Worm (Caenorhabditis elegans) whole organism, dauer: Measurements from ENCODE around the gene ttr-45.

Experiments used
- unc-62 ChIP-seq: sonication (generic microtip); optimal IDR thresholded peaks from 2 replicates; lab custom pipeline; 2017; ENCODE audit warnings: missing biosample characterization, missing genetic modification reagents, missing genetic modification characterization

ttr-45 gene

DNA sequence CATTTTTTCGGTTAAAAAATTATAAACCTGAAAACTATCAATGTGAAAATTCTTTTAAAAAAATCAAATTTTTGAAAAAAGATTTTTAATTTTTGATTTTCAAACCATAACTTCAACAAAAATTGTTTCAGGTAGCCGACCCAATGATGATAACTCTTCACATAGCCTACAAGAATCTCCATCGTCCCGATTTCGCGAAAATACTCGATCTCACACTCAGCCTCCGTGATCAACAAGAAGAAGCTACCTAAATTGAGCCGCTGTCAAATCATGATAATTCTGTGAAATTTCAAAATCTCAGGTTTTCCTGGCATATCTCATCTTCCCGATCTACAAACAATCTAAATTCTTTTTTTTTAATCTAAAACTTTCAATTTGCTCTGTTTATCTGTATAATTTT is 3.8 kb upstream of the ttr-45 start:
- no peak for TF ChIP-seq unc-62 (GFP tag; lab: Kevin White, UChicago)

DNA sequence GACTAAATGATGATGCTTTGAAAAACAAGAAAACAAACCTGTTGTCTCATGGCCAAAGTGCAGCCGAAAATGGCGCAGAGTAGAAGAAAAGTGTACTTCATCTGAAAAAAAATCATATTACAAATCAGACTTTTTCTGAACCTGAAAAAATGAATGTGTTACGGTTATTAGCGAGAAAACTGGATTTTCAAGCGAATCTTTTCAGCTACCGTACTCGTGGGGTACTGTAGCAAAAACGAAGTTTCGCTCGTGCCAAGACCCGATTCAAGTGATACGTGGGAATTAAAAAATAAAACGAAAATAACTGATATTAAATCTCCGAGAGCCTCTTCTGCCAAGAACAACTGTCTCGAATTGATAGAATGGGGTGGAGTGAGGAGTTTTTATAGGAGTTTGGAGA is 1.8 kb upstream of the ttr-45 start, which contains the start of gene ttr-51:
ttr-51 (minus strand) TSS at position 101 of the 400 bp plus-strand sequence.
- TF ChIP-seq unc-62 (GFP tag; lab: Kevin White, UChicago) = no peak

DNA sequence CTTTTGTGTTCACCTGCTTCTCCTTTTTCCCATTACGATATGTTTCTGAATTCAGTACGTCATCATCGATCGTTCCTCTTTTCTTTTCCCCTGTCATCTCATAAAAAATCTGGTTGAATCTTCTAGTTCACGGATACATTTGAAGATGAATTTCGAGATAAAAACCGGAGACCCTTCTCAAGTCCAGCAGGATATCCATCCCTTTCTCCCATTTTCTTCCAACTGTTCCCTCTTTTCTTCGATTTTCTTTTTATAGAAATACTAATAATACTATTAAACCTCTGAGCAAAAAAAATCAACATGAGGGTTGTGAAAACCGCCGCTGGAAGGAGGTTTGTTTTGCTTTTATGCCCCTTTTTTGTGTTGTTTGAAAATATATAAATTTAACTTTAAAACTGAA is 1.9 kb downstream of the ttr-45 start, which contains the start of gene bus-12:
bus-12 (plus strand) TSS at position 301 of the 400 bp plus-strand sequence.
- no peak for TF ChIP-seq unc-62 (GFP tag; lab: Kevin White, UChicago)

DNA sequence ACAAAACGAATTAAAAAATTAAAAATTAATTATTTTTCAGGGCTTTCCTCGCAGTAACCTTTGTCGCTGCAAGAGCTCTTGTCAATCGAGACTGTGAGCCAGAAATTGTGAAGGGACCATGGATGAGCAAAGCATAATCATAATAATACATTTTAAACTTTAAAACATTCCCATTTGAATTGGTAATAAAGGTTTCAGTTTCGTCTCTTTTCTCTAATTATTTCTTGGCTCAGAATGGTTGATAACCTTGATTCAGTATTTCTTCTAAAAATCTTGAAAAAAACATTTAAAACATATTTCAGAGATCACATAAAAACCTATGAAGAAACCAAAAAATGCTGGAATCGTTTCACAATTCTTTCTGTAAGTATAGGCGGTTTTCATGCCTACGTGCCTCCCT is 4.8 kb downstream of the ttr-45 start, which contains the start of gene JC8.16:
JC8.16 (plus strand) TSS at position 301 of the 400 bp plus-strand sequence.
- TF ChIP-seq unc-62 (GFP tag; lab: Kevin White, UChicago) = no peak

DNA sequence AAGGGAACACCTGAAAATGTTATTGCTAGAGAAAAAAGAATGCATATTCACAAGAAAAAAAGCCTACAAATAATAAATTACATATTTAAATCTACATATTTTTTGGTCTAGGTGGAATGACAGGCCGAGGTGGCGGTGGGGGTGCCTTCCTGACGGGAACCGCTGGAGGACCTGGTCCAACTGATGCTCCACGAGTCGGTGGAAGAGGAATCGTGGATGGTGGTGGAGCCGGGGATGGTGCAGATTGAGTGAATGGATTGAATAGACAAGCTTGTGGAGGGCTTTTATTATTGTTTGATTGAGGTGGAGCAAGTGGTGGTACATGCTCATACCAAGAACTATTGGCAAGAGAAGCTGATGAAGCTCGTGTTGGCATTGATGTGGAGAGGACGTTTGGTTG is 7.8 kb downstream of the ttr-45 start:
- no peak for TF ChIP-seq unc-62 (GFP tag; lab: Kevin White, UChicago)

DNA sequence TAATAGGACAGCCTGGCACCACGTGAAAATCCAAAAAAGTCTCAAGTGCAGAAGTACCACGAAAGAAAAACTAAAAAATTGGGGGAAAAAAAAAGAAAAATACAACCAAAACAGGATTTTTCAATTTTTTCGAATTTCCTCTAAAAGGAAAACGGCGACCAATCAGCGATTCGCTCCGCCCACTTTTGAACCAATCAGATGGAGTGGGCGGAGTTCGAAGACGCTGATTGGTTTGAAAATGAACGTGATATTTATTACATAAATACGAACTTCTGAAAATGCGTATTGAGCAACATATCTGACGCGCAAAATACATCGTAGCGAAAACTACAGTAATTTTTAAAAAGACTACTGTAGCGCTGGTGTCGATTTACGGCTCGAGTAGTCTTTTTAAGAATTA is 14.4 kb downstream of the ttr-45 start:
- TF ChIP-seq unc-62 (GFP tag; lab: Kevin White, UChicago) = no peak

DNA sequence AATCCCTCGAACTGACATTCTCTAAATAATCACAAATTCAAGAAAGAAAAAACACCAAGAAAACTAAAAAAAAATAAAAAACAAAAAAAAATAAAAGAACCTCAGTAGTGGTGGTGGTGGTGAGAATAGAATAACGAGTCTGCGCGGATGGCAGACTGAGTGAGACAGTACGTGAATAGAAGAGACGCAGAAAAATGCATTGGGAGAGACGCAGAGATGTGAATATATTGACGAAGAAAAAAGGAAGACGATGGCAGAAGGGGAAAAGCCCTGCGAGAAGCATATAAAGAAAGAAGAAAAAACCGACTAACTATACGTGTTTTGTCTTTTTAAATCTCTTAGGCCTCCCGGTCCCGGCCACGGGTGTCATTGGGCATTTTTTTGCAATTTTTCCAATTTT is 18.5 kb downstream of the ttr-45 start, which contains the start of gene unc-26:
unc-26 (minus strand) TSS at position 23 of the 400 bp plus-strand sequence.
- TF ChIP-seq unc-62 (GFP tag; lab: Kevin White, UChicago) = no peak

DNA sequence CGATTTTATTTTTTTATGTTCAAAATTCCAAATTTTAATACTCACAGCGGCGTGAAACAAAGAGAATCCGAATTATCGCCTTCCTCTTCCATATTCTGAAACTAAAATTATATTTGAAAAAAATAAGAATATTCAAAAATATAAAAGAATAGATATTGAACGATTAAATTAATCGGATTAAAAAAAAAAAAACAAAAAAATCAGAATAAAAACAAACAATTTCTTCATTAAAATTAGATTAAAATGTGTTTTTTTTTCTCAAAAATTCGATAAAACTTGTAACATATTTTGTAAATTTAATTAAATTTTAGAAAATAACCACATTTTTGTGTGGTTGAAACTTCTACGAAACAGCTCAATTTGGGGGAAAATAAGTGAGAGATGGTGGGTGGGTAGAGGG is 28.8 kb downstream of the ttr-45 start, which contains the start of gene cpsf-3:
cpsf-3 (minus strand) TSS at position 101 of the 400 bp plus-strand sequence.
- TF ChIP-seq unc-62 (GFP tag; lab: Kevin White, UChicago) = no peak

DNA sequence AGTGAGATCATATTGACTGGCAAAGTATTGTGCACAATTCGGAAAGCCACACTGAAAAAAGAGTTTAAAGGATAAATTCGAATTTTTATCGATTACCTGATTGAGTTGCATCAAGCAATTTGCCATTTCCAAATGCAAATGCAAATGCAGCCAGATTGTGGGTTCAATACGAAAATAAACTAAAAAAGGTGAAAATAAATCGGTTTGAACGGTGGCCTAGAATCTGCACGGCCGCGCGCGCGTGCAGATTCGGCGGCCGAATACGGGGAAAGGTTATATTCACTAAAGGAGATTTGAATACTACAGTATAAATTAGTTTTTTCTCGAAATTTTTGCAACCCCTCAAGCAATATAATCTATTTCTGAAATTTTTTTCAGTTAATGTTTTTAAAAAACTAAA is 35.3 kb downstream of the ttr-45 start, which contains the start of gene Y67H2A.10:
Y67H2A.10 (minus strand) TSS at position 184 of the 400 bp plus-strand sequence.
- TF ChIP-seq unc-62 (GFP tag; lab: Kevin White, UChicago) = no peak

DNA sequence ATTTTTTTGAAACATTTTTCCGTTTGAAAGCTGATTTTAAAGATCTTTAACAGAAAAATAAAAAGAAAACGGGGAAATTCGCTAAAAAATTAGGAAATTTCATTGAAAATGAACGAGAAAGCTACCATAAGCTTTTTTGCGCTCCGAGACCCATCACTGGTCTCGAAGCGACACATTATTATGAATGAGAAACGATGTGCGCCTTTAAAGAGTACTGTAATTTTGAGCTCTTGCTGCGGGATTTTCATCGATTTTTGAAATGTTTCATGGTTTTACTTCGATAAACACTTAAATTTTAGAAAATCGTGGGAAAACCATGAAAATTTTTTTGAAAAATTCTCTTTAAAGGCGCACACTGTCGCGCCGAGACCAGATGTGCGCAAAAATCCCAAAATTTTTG is 36.2 kb downstream of the ttr-45 start:
- no peak for TF ChIP-seq unc-62 (GFP tag; lab: Kevin White, UChicago)

DNA sequence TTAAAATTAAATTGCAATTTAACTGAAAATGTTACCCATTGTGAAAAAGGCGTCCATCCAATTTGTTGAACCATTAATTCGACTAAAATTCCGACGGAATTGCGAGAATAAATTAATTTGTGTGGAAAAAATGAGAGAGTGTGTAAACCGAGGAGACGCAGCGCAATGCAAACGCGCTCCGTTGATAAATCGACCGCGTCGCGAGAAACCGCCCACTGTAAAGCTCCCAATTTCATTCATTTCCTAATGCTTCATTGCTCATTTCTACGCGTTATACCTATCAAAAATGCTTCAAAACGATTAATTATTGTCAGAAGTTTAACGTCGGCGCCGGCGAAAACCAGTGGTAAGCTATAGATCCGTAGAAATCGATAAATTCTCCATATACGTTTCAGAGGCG is 43.7 kb downstream of the ttr-45 start, which contains the start of the genes Y67H2A.2 and micu-1:
Y67H2A.2 (minus strand) TSS at position 74 of the 400 bp plus-strand sequence.
micu-1 (plus strand) TSS at position 181 of the 400 bp plus-strand sequence.
- TF ChIP-seq unc-62 (GFP tag; lab: Kevin White, UChicago) = no peak

DNA sequence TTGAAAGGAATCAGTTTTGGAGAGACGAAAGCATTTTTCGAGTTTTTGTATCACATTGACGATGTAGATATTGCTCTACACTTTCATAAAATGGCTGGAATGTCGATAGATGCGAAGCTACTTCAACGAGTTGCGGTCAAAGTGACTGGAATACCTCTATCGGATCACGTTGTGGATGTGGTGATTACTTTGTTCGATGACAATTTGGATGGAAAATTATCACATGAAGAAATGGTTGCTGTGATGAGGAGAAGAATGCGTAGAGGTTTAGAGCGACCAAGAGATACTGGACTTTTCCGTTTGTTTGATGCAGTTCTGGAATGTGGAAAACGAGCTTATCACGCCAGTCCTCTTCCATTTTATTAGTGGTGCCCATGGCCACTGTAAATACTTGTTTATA is 45.6 kb downstream of the ttr-45 start:
- no peak for TF ChIP-seq unc-62 (GFP tag; lab: Kevin White, UChicago)

DNA sequence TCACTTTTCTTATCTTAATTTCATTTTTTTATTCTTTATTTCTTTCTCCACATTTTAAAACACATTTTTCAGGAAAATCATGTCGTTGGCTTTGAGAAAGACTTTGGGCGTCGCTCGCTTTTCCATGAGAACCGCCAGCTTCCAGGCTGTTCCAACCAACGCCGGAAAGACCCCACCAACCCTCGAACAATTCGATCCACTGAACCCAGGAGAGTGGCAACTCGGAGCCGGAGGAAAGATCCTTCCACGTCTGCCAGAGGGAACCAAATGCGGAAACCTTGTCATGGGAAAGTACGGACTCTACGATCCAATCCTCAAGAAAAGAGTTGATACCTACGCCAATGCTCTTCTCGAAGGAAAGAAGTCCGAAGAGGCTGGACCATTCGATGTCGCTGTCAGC is 46.1 kb downstream of the ttr-45 start, which contains the start of gene kdp-1:
kdp-1 (plus strand) TSS at position 80 of the 400 bp plus-strand sequence.
- TF ChIP-seq unc-62 (GFP tag; lab: Kevin White, UChicago) = no peak

DNA sequence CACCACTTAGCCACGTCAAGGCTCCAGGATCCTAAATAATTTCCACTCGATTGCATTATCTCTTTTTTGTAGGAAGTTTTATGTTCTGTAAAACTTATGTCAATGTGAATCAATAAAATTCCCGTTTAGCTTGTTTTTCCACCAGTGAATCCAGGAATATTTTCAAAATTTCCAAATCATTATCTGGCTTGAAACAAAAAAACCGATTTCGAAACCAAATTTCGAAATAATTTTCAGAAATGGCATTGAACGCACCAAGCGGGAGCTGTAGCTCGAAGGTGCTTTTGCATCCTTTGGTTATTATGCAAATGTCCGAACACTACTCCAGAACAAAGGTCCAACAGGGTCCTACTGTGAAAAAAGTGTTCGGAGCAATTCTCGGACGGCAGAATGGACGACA is 46.6 kb downstream of the ttr-45 start, which contains the start of gene csn-6:
csn-6 (plus strand) TSS at position 234 of the 400 bp plus-strand sequence.
- TF ChIP-seq unc-62 (GFP tag; lab: Kevin White, UChicago) = no peak

DNA sequence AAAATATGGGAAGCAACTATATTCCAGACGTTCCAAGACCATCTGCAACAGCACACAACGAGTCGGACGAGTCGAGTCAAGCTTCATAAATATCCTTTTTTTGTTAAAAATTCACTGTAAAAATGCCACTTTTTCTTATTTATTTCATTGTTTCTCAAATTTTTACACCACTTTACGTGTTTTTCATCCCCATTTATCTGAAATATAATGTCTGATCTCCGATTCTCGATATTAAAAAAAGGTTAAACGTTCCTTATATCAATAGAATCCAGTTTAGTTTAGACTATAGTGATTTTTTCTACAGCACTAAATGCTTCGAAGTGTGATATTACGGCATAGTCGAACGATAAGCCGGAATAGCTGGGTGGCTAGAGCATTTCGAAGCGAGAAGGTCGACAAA is 49.4 kb downstream of the ttr-45 start, which contains the start of gene Y67H2A.7:
Y67H2A.7 (plus strand) TSS at position 301 of the 400 bp plus-strand sequence.
- no peak for TF ChIP-seq unc-62 (GFP tag; lab: Kevin White, UChicago)

DNA sequence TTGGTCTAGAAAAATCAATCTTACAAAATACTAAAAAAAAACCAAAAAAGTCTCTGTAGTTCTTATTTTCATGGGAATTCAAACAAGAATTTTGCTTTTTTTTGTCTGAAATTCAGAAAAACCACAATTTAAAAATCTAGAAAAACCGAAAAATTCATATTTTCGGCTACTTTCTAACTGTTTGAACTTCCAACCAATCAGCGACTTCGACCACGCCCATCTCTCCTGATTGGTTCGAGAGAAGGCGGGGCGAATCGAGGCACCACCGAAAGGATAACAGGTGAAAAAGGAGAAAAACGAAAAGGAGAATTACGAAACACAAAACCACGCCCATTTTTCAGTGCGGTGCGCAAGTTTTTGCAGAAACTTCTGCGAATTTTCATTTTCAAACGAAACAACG is 50.8 kb downstream of the ttr-45 start:
- no peak for TF ChIP-seq unc-62 (GFP tag; lab: Kevin White, UChicago)
